Worm (Caenorhabditis elegans) whole organism, late embryonic: Measurements from ENCODE around the gene F40A3.4.

Source experiments
- ceh-31 ChIP-seq: sonication (generic microtip); optimal IDR thresholded peaks from 2 replicates; lab custom pipeline; 2016; ENCODE audit warnings: missing genetic modification characterization, missing compliant biosample characterization
- elt-2 ChIP-seq: sonication (generic microtip); optimal IDR thresholded peaks from 2 replicates; lab custom pipeline; 2016; ENCODE audit warnings: missing genetic modification reagents, missing genetic modification characterization, missing compliant biosample characterization
- hlh-15 ChIP-seq: sonication (generic microtip); optimal IDR thresholded peaks from 2 replicates; lab custom pipeline; 2016; ENCODE audit warnings: missing genetic modification characterization, missing compliant biosample characterization
- hlh-30 ChIP-seq: sonication (generic microtip); optimal IDR thresholded peaks from 2 replicates; lab custom pipeline; 2017; ENCODE audit warnings: antibody characterized with exemption, missing genetic modification characterization, missing compliant biosample characterization; ENCODE audit not compliant: insufficient read depth
- sox-4 ChIP-seq: sonication (generic microtip); optimal IDR thresholded peaks from 2 replicates; lab custom pipeline; 2017; ENCODE audit warnings: mild to moderate bottlenecking, missing genetic modification characterization, inconsistent platforms, missing compliant biosample characterization
- unc-42 ChIP-seq: sonication (generic microtip); optimal IDR thresholded peaks from 2 replicates; lab custom pipeline; 2016; ENCODE audit warnings: missing genotype, missing genetic modification characterization, missing compliant biosample characterization
- unc-55 ChIP-seq: sonication (generic microtip); optimal IDR thresholded peaks from 2 replicates; lab custom pipeline; 2017; ENCODE audit warnings: missing biosample characterization, missing genetic modification reagents, missing genetic modification characterization

- TF ChIP-seq elt-2: no peak
- no peak for TF ChIP-seq hlh-30 (tag; lab: Kevin White, UChicago)
- no peak for TF ChIP-seq hlh-15
- no peak for TF ChIP-seq ceh-31 (tag; lab: Kevin White, UChicago)
- TF ChIP-seq unc-55 (GFP tag; lab: Kevin White, UChicago): no peak
- TF ChIP-seq sox-4 (tag; lab: Kevin White, UChicago): no peak
- no peak for TF ChIP-seq unc-42
These were observed 13.8 kb upstream of the F40A3.4 start, which contains the start of gene C37C3.17 for ce11 chrV:7861792-7862191.
